Worm (Caenorhabditis elegans) whole organism, L1 larva: ENCODE results near the gene cec-7.

Experiments used
- C04F5.9 ChIP-seq: sonication (generic microtip); optimal IDR thresholded peaks from 2 replicates; lab custom pipeline; 2016; ENCODE audit warnings: missing genetic modification characterization, missing compliant biosample characterization
- C16A3.4 ChIP-seq: fragments of 150-350 bp; optimal IDR thresholded peaks from 2 replicates; lab custom pipeline; 2014; ENCODE audit warnings: missing biosample characterization, missing genetic modification characterization
- C34B4.2 ChIP-seq: sonication (generic microtip); optimal IDR thresholded peaks from 2 replicates; lab custom pipeline; 2017; ENCODE audit warnings: mild to moderate bottlenecking, missing genetic modification characterization, missing compliant biosample characterization
- F16B12.6 ChIP-seq: fragments of 150-350 bp; optimal IDR thresholded peaks from 2 replicates; lab custom pipeline; 2014; ENCODE audit warnings: missing biosample characterization, missing genetic modification characterization
- Y116A8C.19 ChIP-seq: sonication (generic microtip); optimal IDR thresholded peaks from 2 replicates; lab custom pipeline; 2016; ENCODE audit warnings: missing compliant biosample characterization, missing genetic modification characterization, borderline replicate concordance
- aha-1 ChIP-seq: fragments of 150-350 bp; optimal IDR thresholded peaks from 2 replicates; lab custom pipeline; 2014; ENCODE audit warnings: missing biosample characterization, missing genetic modification characterization
- alr-1 ChIP-seq: fragments of 200-800 bp; sonication (Bioruptor generic); optimal IDR thresholded peaks from 2 replicates; lab custom pipeline; 2018; ENCODE audit warnings: borderline replicate concordance, mild to moderate bottlenecking, missing genetic modification characterization, missing compliant biosample characterization
- ceh-8 ChIP-seq: fragments of 200-800 bp; sonication (Bioruptor generic); optimal IDR thresholded peaks from 2 replicates; lab custom pipeline; 2018; ENCODE audit warnings: mild to moderate bottlenecking, missing genetic modification characterization, moderate library complexity, missing compliant biosample characterization
- dsc-1 ChIP-seq: sonication (generic microtip); optimal IDR thresholded peaks from 2 replicates; lab custom pipeline; 2016; ENCODE audit warnings: mild to moderate bottlenecking, missing genetic modification characterization, missing compliant biosample characterization
- egl-27 ChIP-seq, 2 experiments: fragments of 150-350 bp in 1 of 2; sonication (generic microtip); optimal IDR thresholded peaks; 3 replicates each; lab custom pipeline; 2017 to 2018; ENCODE audit warnings: missing biosample characterization in 2 of 2, missing genetic modification characterization in 2 of 2, missing genetic modification reagents in 2 of 2
- elt-2 ChIP-seq: sonication (generic microtip); optimal IDR thresholded peaks from 2 replicates; lab custom pipeline; 2016; ENCODE audit warnings: missing genetic modification characterization, mild to moderate bottlenecking, inconsistent platforms, missing compliant biosample characterization, missing genetic modification reagents
- ets-5 ChIP-seq: fragments of 200-800 bp; sonication (Bioruptor generic); IDR thresholded peaks from 2 replicates; pipeline ENCODE4 v1.3.6; 2022; ENCODE audit warnings: missing genetic modification characterization, missing compliant biosample characterization
- fkh-4 ChIP-seq: sonication (generic microtip); optimal IDR thresholded peaks from 2 replicates; lab custom pipeline; 2016; ENCODE audit warnings: missing compliant biosample characterization, missing genetic modification characterization, borderline replicate concordance
- fkh-8 ChIP-seq: sonication (generic microtip); optimal IDR thresholded peaks from 2 replicates; lab custom pipeline; 2016; ENCODE audit warnings: mild to moderate bottlenecking, missing genetic modification characterization, missing compliant biosample characterization
- fos-1 ChIP-seq: fragments of 150-350 bp; optimal IDR thresholded peaks from 2 replicates; lab custom pipeline; 2014; ENCODE audit warnings: missing biosample characterization, missing genetic modification characterization
- hlh-17 ChIP-seq: fragments of 200-800 bp; sonication (Bioruptor generic); optimal IDR thresholded peaks from 2 replicates; lab custom pipeline; 2018; ENCODE audit warnings: missing genetic modification characterization, mild to moderate bottlenecking, missing compliant biosample characterization, moderate library complexity, borderline replicate concordance
- hlh-4 ChIP-seq: sonication (generic microtip); optimal IDR thresholded peaks from 2 replicates; lab custom pipeline; 2016; ENCODE audit warnings: mild to moderate bottlenecking, missing genetic modification characterization, missing compliant biosample characterization
- jun-1 ChIP-seq: fragments of 150-350 bp; optimal IDR thresholded peaks from 2 replicates; lab custom pipeline; 2014; ENCODE audit warnings: missing biosample characterization, missing genetic modification reagents, missing genetic modification characterization
- lin-15B ChIP-seq: fragments of 150-350 bp; sonication (generic microtip); optimal IDR thresholded peaks from 3 replicates; lab custom pipeline; 2014; ENCODE audit warnings: missing biosample characterization, missing genetic modification characterization
- lin-39 ChIP-seq: fragments of 150-350 bp; optimal IDR thresholded peaks from 2 replicates; lab custom pipeline; 2014; ENCODE audit warnings: missing biosample characterization, missing genetic modification reagents, missing genetic modification characterization
- lsy-2 ChIP-seq, 2 experiments: fragments of 150-350 bp; optimal IDR thresholded peaks; 2 replicates each; lab custom pipeline; 2014; ENCODE audit warnings: missing biosample characterization in 2 of 2, missing genetic modification characterization in 2 of 2
- mdl-1 ChIP-seq, 2 experiments: fragments of 150-350 bp; optimal IDR thresholded peaks; 2 replicates each; lab custom pipeline; 2014 to 2017; ENCODE audit warnings: missing biosample characterization in 2 of 2, missing genetic modification characterization in 2 of 2, inconsistent platforms in 1 of 2
- mep-1 ChIP-seq: fragments of 150-350 bp; optimal IDR thresholded peaks from 2 replicates; lab custom pipeline; 2014; ENCODE audit warnings: missing biosample characterization, missing genetic modification characterization
- nhr-11 ChIP-seq: fragments of 150-350 bp; optimal IDR thresholded peaks from 2 replicates; lab custom pipeline; 2014; ENCODE audit warnings: missing biosample characterization, missing genetic modification characterization
- nhr-12 ChIP-seq: sonication (generic microtip); optimal IDR thresholded peaks from 2 replicates; lab custom pipeline; 2017; ENCODE audit warnings: missing biosample characterization, missing genetic modification characterization
- nhr-19 ChIP-seq: fragments of 200-800 bp; sonication (Bioruptor generic); conservative IDR thresholded peaks from 2 replicates; pipeline ENCODE4 v1.3.6; 2022; ENCODE audit warnings: missing genetic modification characterization, missing compliant biosample characterization
- nhr-237 ChIP-seq: fragments of 150-350 bp; optimal IDR thresholded peaks from 2 replicates; lab custom pipeline; 2014; ENCODE audit warnings: missing biosample characterization, missing genetic modification characterization
- nhr-28 ChIP-seq: fragments of 150-350 bp; optimal IDR thresholded peaks from 2 replicates; lab custom pipeline; 2014; ENCODE audit warnings: missing biosample characterization, missing genetic modification characterization
- nhr-71 ChIP-seq: sonication (generic microtip); optimal IDR thresholded peaks from 2 replicates; lab custom pipeline; 2016; ENCODE audit warnings: mild to moderate bottlenecking, missing genetic modification characterization, moderate library complexity, missing compliant biosample characterization
- nhr-84 ChIP-seq: sonication (generic microtip); optimal IDR thresholded peaks from 2 replicates; lab custom pipeline; 2017; ENCODE audit warnings: missing biosample characterization, missing genetic modification characterization
- nhr-85 ChIP-seq: sonication (generic microtip); peaks from one replicate; lab custom pipeline; 2016; ENCODE audit warnings: missing genetic modification characterization, inconsistent platforms, missing compliant biosample characterization
- nhr-90 ChIP-seq: sonication (generic microtip); optimal IDR thresholded peaks from 2 replicates; lab custom pipeline; 2016; ENCODE audit warnings: mild to moderate bottlenecking, missing genetic modification characterization, missing compliant biosample characterization; ENCODE audit not compliant: poor library complexity
- pqm-1 ChIP-seq: sonication (generic microtip); optimal IDR thresholded peaks from 3 replicates; lab custom pipeline; 2017; ENCODE audit warnings: missing biosample characterization, missing genetic modification characterization
- rnt-1 ChIP-seq: sonication (generic microtip); optimal IDR thresholded peaks from 2 replicates; lab custom pipeline; 2016; ENCODE audit warnings: mild to moderate bottlenecking, missing genetic modification characterization, moderate library complexity, missing compliant biosample characterization
- skn-1 ChIP-seq: fragments of 150-350 bp; optimal IDR thresholded peaks from 2 replicates; lab custom pipeline; 2014; ENCODE audit warnings: missing biosample characterization, missing genetic modification characterization
- snpc-4 ChIP-seq: fragments of 150-350 bp; optimal IDR thresholded peaks from 2 replicates; lab custom pipeline; 2014; ENCODE audit warnings: missing biosample characterization, missing genetic modification characterization
- sox-4 ChIP-seq: sonication (generic microtip); optimal IDR thresholded peaks from 2 replicates; lab custom pipeline; 2016; ENCODE audit warnings: missing genetic modification characterization, missing compliant biosample characterization
- sptf-1 ChIP-seq: fragments of 150-350 bp; optimal IDR thresholded peaks from 2 replicates; lab custom pipeline; 2014; ENCODE audit warnings: missing biosample characterization, missing genetic modification characterization
- tlp-1 ChIP-seq: fragments of 150-350 bp; optimal IDR thresholded peaks from 2 replicates; lab custom pipeline; 2014; ENCODE audit warnings: missing biosample characterization, missing genetic modification characterization
- unc-130 ChIP-seq: fragments of 150-350 bp; optimal IDR thresholded peaks from 2 replicates; lab custom pipeline; 2017; ENCODE audit warnings: missing biosample characterization, missing genetic modification characterization, inconsistent platforms
- unc-62 ChIP-seq: fragments of 150-350 bp; optimal IDR thresholded peaks from 2 replicates; lab custom pipeline; 2014; ENCODE audit warnings: missing biosample characterization, missing genetic modification reagents, missing genetic modification characterization
- unc-86 ChIP-seq: sonication (generic microtip); optimal IDR thresholded peaks from 2 replicates; lab custom pipeline; 2016; ENCODE audit warnings: missing genetic modification characterization, missing compliant biosample characterization
- unc-98 ChIP-seq: fragments of 200-800 bp; sonication (Bioruptor generic); IDR thresholded peaks from 2 replicates; pipeline ENCODE4 v1.3.6; 2022; ENCODE audit warnings: missing genetic modification characterization, missing compliant biosample characterization
- vab-15 ChIP-seq: sonication (generic microtip); optimal IDR thresholded peaks from 2 replicates; lab custom pipeline; 2017; ENCODE audit warnings: missing genotype, mild to moderate bottlenecking, missing genetic modification characterization, missing compliant biosample characterization
- xbp-1 ChIP-seq: sonication (generic microtip); optimal IDR thresholded peaks from 2 replicates; lab custom pipeline; 2016; ENCODE audit warnings: missing genetic modification characterization, missing compliant biosample characterization
- zag-1 ChIP-seq: fragments of 150-350 bp; optimal IDR thresholded peaks from 2 replicates; lab custom pipeline; 2014; ENCODE audit warnings: missing biosample characterization, missing genetic modification characterization
- ztf-4 ChIP-seq: fragments of 150-350 bp; optimal IDR thresholded peaks from 2 replicates; lab custom pipeline; 2014; ENCODE audit warnings: missing biosample characterization, missing genetic modification characterization

cec-7 gene

ce11 chrIII:12885153-12885552, 7.8 kb upstream of the cec-7 start (continued):
- TF ChIP-seq unc-62 (GFP tag; lab: Kevin White, UChicago), result no peak
- no peak for TF ChIP-seq jun-1 (tag; lab: Kevin White, UChicago)
- TF ChIP-seq C16A3.4 (tag; lab: Kevin White, UChicago), result no peak
- TF ChIP-seq, all 84 proteins: peak for 0

- TF ChIP-seq nhr-19 (GFP tag; lab: Robert Waterston, UW) (no peak), ztf-4 (no peak), lsy-2 (tag; optimal IDR thresholded peaks at IDR 0.05; lab: Kevin White, UChicago) (no peak)
These were observed 3.3 kb upstream of the cec-7 start for ce11 chrIII:12880704-12881103.

- TF ChIP-seq nhr-71 (tag; lab: Kevin White, UChicago) (no peak), pqm-1 (tag; lab: Kevin White, UChicago) (no peak), nhr-85 (tag; lab: Kevin White, UChicago) (no peak), nhr-237 (tag; lab: Kevin White, UChicago) (no peak), alr-1 (tag; lab: Kevin White, UChicago) (no peak), vab-15 (tag; lab: Kevin White, UChicago) (no peak), hlh-17 (GFP tag; lab: Kevin White, UChicago) (no peak), sptf-1 (tag; lab: Kevin White, UChicago) (no peak), fos-1 (tag; lab: Kevin White, UChicago) (no peak)
These were observed 1.7 kb downstream of the cec-7 start for ce11 chrIII:12875653-12876052.

DNA sequence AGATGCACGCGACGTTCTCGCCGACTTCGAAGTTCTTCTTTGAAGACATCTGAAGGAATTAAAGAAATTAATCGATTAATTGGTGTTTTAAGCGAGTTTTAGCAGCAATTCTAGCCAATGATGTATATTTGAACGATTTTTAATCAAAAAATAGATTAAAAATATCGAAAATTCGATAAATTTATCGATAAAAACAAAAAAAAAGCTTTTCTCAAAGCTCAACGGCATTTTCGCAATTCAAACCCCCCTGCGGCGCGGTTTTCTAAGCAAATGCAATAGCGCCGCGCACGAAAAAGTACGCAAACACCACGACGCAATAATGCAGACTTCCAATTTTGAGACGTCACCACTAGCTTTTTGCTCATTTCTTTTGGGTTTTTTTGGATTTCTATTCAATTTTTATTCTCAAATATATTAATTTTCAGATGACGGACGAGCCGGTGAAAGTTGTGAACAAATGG, 2.7 kb downstream of the cec-7 start, which contains the start of the genes mrg-1 and spcs-2:
Gene mrg-1, minus strand, starts transcription at position 51 of the 461 bp plus-strand sequence.
Gene spcs-2, plus strand, starts transcription at position 426 of the 461 bp plus-strand sequence.
- no peak for TF ChIP-seq tlp-1 (tag; lab: Kevin White, UChicago)
- peak; percentile 88 for TF ChIP-seq nhr-19 (GFP tag; lab: Robert Waterston, UW)
- peak; percentile 39 for TF ChIP-seq fkh-4
- no peak for TF ChIP-seq hlh-4
- TF ChIP-seq skn-1 (tag; lab: Kevin White, UChicago), result peak; percentile 88
- no peak for TF ChIP-seq nhr-28 (tag; lab: Kevin White, UChicago)
- TF ChIP-seq nhr-237 (tag; lab: Kevin White, UChicago), result peak; percentile 61
- no peak for TF ChIP-seq nhr-84 (tag; lab: Kevin White, UChicago)
- peak; percentile 82 for TF ChIP-seq lin-15B (tag; lab: Kevin White, UChicago)
- peak; percentile 87 for TF ChIP-seq fkh-8 (tag; lab: Kevin White, UChicago)
- peak; percentile 99 for TF ChIP-seq F16B12.6 (tag; lab: Kevin White, UChicago)
- TF ChIP-seq vab-15 (tag; lab: Kevin White, UChicago), result no peak
- TF ChIP-seq ceh-8 (GFP tag; lab: Kevin White, UChicago), result peak; percentile 70
- peak; percentile 69 for TF ChIP-seq lin-39 (tag; lab: Kevin White, UChicago)
- peak; percentile 91 for TF ChIP-seq unc-86
- TF ChIP-seq unc-98 (GFP tag; lab: Robert Waterston, UW), result peak; percentile 45; the same call in 1 of the 2 replicates
- no peak for TF ChIP-seq Y116A8C.19 (tag; lab: Kevin White, UChicago)
- no peak for TF ChIP-seq hlh-17 (GFP tag; lab: Kevin White, UChicago)
- TF ChIP-seq lsy-2 (tag; optimal IDR thresholded peaks at IDR 0.05; lab: Kevin White, UChicago), result peak; percentile 91 to 93
- TF ChIP-seq sox-4 (tag; lab: Kevin White, UChicago), result peak; percentile 78
- peak; percentile 87 for TF ChIP-seq dsc-1
- TF ChIP-seq nhr-90 (tag; lab: Kevin White, UChicago), result peak; percentile 93
- peak; percentile 97 for TF ChIP-seq xbp-1 (tag; lab: Kevin White, UChicago)
- TF ChIP-seq unc-130 (tag; lab: Kevin White, UChicago), result peak; percentile 86
- peak; percentile 80 for TF ChIP-seq C04F5.9 (tag; lab: Kevin White, UChicago)
- no peak for TF ChIP-seq egl-27 (tag; optimal IDR thresholded peaks at IDR 0.05; lab: Kevin White, UChicago)
- TF ChIP-seq elt-2 (tag; lab: Kevin White, UChicago), result peak; percentile 61
- peak; percentile 89 for TF ChIP-seq mep-1 (tag; lab: Kevin White, UChicago)
- TF ChIP-seq snpc-4 (tag; lab: Kevin White, UChicago), result peak; percentile 70
- TF ChIP-seq nhr-11 (tag; lab: Kevin White, UChicago), result no peak
- TF ChIP-seq C34B4.2, result no peak
- peak; percentile 96 for TF ChIP-seq rnt-1 (tag; lab: Kevin White, UChicago)
- peak; percentile 74 for TF ChIP-seq ztf-4
- TF ChIP-seq nhr-12, result no peak
- TF ChIP-seq mdl-1 (tag; optimal IDR thresholded peaks at IDR 0.05; lab: Kevin White, UChicago), result peak in 1 of 2 experiments; percentile 71
- no peak for TF ChIP-seq ets-5 (GFP tag; lab: Robert Waterston, UW)
- peak; percentile 33 for TF ChIP-seq zag-1
- TF ChIP-seq aha-1, result peak; percentile 26
